Worm (Caenorhabditis elegans): Measurements from ENCODE around the gene C17F4.11.

DNA sequence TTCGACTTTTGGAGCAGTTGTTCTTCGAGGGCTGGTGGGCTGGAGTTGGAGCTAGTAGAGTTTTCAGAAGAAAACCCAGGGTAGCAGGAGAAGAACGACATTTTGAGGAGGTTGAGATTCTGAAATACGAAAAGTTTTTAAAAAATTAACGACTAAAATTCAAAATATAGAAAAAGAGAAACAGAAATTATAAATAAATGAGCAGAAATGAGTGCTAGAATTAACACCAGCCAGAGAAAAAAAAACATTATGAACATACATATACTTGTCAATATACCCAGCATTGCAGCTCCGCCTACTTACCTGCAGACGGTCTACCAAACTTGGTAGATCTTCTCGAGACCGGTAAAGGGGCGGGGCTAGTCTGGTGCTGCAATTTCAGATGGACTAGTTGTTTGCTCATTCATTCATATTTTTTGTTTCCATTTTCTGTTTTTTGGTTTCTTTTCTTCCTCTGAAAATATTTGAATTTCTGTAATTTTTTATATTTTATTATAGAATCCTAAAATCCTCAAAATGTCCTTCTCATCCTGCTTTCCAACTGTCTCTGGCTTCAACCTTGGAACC lies 30.8 kb upstream of the C17F4.11 start, which contains the start of the genes ZC239.20 and ZC239.21:
- no peak for TF ChIP-seq unc-39 (tag; optimal IDR thresholded peaks at IDR 0.05)
- TF ChIP-seq pha-4 (tag; optimal IDR thresholded peaks at IDR 0.05), result no peak
- no peak for TF ChIP-seq unc-62 (GFP tag; optimal IDR thresholded peaks at IDR 0.05)
- no peak for TF ChIP-seq ama-1 (optimal IDR thresholded peaks at IDR 0.05)
- no peak for TF ChIP-seq nfya-1 (tag; optimal IDR thresholded peaks at IDR 0.05; ENCODE audit: insufficient read depth)
- TF ChIP-seq lin-39 (tag; optimal IDR thresholded peaks at IDR 0.05), result no peak
- no peak for TF ChIP-seq lin-15B (tag; optimal IDR thresholded peaks at IDR 0.05)
